Worm (Caenorhabditis elegans): ENCODE measurements around the gene catp-3.

- TF ChIP-seq mxl-2 (GFP tag; conservative IDR thresholded peaks at IDR 0.05) (no peak), unc-62 (GFP tag; optimal IDR thresholded peaks at IDR 0.05 in 1 of 2) (no peak), unc-62 (tag; optimal IDR thresholded peaks at IDR 0.05) (no peak), pqm-1 (tag; optimal IDR thresholded peaks at IDR 0.05) (no peak), jun-1 (tag; optimal IDR thresholded peaks at IDR 0.05) (no peak), lin-13 (GFP tag; optimal IDR thresholded peaks at IDR 0.05) (no peak), snpc-4 (tag; optimal IDR thresholded peaks at IDR 0.05) (no peak), ceh-28 (tag; optimal IDR thresholded peaks at IDR 0.05) (no peak), lsy-2 (tag; optimal IDR thresholded peaks at IDR 0.05) (no peak)
Measured at ce11 chrV:8095378-8095777, 19.6 kb downstream of the catp-3 start, which contains the start of gene str-146.
